Fruit fly (Drosophila melanogaster): ENCODE data around the gene Rdl.

Rdl gene

DNA sequence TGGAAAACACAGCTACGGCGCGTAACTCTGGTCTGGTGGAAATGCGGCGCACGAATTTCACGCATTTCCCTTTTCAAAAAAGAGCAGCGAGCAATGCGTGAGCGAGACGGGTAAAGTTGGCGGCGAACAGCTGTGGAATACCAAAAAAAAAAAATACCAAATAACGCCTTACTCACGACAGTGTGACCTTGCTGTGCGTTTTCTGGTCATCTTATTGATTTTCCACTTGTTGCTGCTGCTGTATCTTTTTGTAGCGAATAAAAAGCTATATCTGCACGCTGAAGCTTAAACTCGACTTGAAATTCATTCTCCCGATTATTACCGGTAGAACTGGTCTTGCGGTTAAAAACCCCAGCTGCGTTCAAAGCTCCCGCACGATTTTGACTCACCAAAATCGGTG, 47.6 kb downstream of the Rdl start, which contains the start of the genes bol and Dhpr:
TSS of gene bol (minus strand) at position 57 of the 400 bp plus-strand sequence.
TSS of gene Dhpr (plus strand) at position 212 of the 400 bp plus-strand sequence.
- TF ChIP-seq Sin3A (optimal IDR thresholded peaks at IDR 0.05): no peak
- no peak for TF ChIP-seq Myc (optimal IDR thresholded peaks at IDR 0.05)
- no peak for TF ChIP-seq h (optimal IDR thresholded peaks at IDR 0.05)
- no peak for TF ChIP-seq insv (optimal IDR thresholded peaks at IDR 0.05)
- TF ChIP-seq ttk (optimal IDR thresholded peaks at IDR 0.05): no peak
- TF ChIP-seq psq (optimal IDR thresholded peaks at IDR 0.05): no peak

- TF ChIP-seq psq (optimal IDR thresholded peaks at IDR 0.05) (no peak), Sin3A (optimal IDR thresholded peaks at IDR 0.05) (no peak), insv (optimal IDR thresholded peaks at IDR 0.05) (no peak), h (optimal IDR thresholded peaks at IDR 0.05) (no peak)
Measured at dm6 chr3L:9129583-9130146, 52.3 kb downstream of the Rdl start.

- TF ChIP-seq ttk (optimal IDR thresholded peaks at IDR 0.05): no peak
- no peak for TF ChIP-seq Sin3A (optimal IDR thresholded peaks at IDR 0.05)
- no peak for TF ChIP-seq Myc (optimal IDR thresholded peaks at IDR 0.05)
- TF ChIP-seq h (optimal IDR thresholded peaks at IDR 0.05): no peak
- no peak for TF ChIP-seq insv (optimal IDR thresholded peaks at IDR 0.05)
- no peak for TF ChIP-seq psq (optimal IDR thresholded peaks at IDR 0.05)
Measured at dm6 chr3L:9128700-9129582, 53.0 kb downstream of the Rdl start.

DNA sequence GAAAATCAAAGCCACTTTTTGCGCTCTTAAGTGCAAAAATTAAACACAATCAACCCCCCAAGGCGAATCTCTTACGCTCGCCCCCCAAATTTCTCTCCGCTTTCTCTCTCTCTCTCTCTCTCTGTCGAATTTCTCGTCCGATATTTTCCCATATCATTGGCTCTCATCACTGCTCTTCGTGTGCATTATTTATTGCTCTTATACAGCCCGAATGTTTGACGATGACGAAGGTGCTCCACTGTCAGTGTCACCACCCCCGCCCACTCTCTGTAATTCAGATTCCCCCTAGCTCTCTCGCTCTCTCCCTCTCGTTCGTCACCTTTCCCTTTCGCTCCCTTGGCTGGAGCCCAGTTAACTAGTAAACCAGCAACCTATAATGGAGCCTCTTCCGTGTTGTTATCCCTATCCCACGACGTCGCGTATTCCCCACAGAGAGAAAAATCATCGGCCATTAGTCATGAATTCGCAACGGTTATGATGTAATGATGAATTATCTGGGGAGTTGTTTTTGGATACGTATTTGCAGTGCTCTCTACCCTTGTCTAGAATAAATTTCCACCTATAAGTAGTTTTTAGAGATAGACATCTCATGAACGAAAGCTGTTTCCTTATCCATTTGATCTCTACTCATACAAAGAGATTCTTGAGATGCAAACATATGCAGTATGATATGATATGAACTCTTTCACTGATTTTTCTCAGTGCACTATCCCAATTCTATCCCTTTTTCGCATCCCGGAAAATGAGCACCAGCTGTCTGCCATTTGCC, 54.1 kb downstream of the Rdl start:
- TF ChIP-seq insv (optimal IDR thresholded peaks at IDR 0.05) (no peak), Sin3A (optimal IDR thresholded peaks at IDR 0.05) (no peak), psq (optimal IDR thresholded peaks at IDR 0.05) (no peak), Myc (optimal IDR thresholded peaks at IDR 0.05) (no peak), h (optimal IDR thresholded peaks at IDR 0.05) (no peak), ttk (optimal IDR thresholded peaks at IDR 0.05) (no peak)

DNA sequence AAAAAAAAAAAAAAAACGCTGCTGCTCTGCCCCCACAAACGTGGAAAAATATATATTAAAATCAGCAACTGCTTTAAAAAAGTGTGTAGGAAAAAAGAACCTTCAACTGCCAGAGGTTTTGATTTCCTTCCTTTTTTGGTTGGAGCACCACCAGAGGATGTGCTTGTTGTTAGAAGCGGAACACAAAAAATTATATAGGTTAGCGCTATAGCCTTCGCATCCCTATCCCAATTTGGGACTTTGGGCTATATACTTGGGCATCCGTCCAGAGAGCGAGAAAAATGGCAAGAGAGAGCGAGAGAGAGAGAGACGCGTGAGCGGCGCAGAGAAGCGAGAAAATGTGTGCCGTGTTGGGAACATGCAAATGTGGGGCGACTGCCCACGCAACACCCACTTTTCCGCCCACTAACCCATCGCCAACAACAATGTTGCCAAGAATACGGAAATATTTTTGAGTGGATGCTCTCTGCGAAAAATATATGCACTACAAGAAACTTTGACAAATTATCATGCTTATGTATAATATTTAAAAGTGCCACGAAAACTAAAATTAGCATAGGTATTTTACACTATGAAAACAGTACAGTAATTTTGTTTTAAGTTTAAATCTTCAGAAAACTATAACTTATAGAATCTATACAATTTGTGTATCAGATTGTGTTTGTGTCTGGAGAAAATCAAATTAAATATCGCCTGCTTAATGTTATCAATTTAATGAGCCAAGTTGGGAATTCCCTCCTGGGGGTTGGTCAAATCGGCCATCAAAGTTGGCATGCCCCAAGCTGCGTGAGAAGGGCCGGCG, 54.9 kb downstream of the Rdl start:
- TF ChIP-seq Sin3A (optimal IDR thresholded peaks at IDR 0.05) (no peak), h (optimal IDR thresholded peaks at IDR 0.05) (no peak)

dm6 chr3L:9126021-9126811, 55.7 kb downstream of the Rdl start:
- no peak for TF ChIP-seq Myc (optimal IDR thresholded peaks at IDR 0.05)
- no peak for TF ChIP-seq psq (optimal IDR thresholded peaks at IDR 0.05)
- no peak for TF ChIP-seq Sin3A (optimal IDR thresholded peaks at IDR 0.05)
- TF ChIP-seq insv (optimal IDR thresholded peaks at IDR 0.05): no peak
- TF ChIP-seq h (optimal IDR thresholded peaks at IDR 0.05): no peak
- TF ChIP-seq ttk (optimal IDR thresholded peaks at IDR 0.05): no peak

- TF ChIP-seq Myc (optimal IDR thresholded peaks at IDR 0.05) (no peak), insv (optimal IDR thresholded peaks at IDR 0.05) (no peak), ttk (optimal IDR thresholded peaks at IDR 0.05) (no peak), psq (optimal IDR thresholded peaks at IDR 0.05) (no peak), h (optimal IDR thresholded peaks at IDR 0.05) (no peak), Sin3A (optimal IDR thresholded peaks at IDR 0.05) (no peak)
Measured at dm6 chr3L:9125261-9126020, 56.5 kb downstream of the Rdl start.

DNA sequence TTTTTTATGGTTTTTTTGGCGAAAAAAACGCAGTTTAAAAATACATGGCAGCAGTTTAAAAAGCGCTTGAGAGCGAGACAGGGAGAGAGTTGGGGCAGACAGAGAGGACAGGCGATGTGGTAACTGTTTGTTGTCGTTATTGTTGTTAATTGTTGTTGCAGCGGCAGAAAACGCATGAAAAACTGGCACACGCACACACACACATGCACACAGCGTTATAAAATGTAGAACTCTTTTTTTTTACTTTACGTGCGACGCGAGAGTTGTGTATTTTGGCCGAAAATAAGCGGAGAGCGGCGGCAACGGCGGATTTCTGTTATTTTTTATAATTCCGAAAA, 57.1 kb downstream of the Rdl start:
- no peak for TF ChIP-seq psq (optimal IDR thresholded peaks at IDR 0.05)
- TF ChIP-seq ttk (optimal IDR thresholded peaks at IDR 0.05): no peak
- TF ChIP-seq Myc (optimal IDR thresholded peaks at IDR 0.05): no peak
- no peak for TF ChIP-seq Sin3A (optimal IDR thresholded peaks at IDR 0.05)
- TF ChIP-seq insv (optimal IDR thresholded peaks at IDR 0.05): no peak

dm6 chr3L:9121289-9121688, 60.7 kb downstream of the Rdl start:
- no peak for TF ChIP-seq Sin3A (optimal IDR thresholded peaks at IDR 0.05)
- TF ChIP-seq h (optimal IDR thresholded peaks at IDR 0.05): no peak
- TF ChIP-seq insv (optimal IDR thresholded peaks at IDR 0.05): no peak
- TF ChIP-seq ttk (optimal IDR thresholded peaks at IDR 0.05): no peak
- no peak for TF ChIP-seq psq (optimal IDR thresholded peaks at IDR 0.05)
- TF ChIP-seq Myc (optimal IDR thresholded peaks at IDR 0.05): no peak

dm6 chr3L:9119564-9119963, 62.4 kb downstream of the Rdl start:
- no peak for TF ChIP-seq insv (optimal IDR thresholded peaks at IDR 0.05)
- TF ChIP-seq psq (optimal IDR thresholded peaks at IDR 0.05): no peak

Data from Kc167 (cell line).